Worm (Caenorhabditis elegans) whole organism, late embryonic: ENCODE measurements around the gene col-164.
A peak's percentile ranks its signal among the peaks of the same experiment; 100 is the strongest.

Source experiments
- F13H6.1 ChIP-seq: sonication (generic microtip); optimal IDR thresholded peaks from 2 replicates; lab custom pipeline; 2016; ENCODE audit warnings: missing genetic modification characterization, missing compliant biosample characterization
- K02D7.2 ChIP-seq: sonication (generic microtip); optimal IDR thresholded peaks from 2 replicates; lab custom pipeline; 2017; ENCODE audit warnings: mild to moderate bottlenecking, missing genetic modification characterization, missing compliant biosample characterization
- K09A11.1 ChIP-seq: sonication (generic microtip); optimal IDR thresholded peaks from 2 replicates; lab custom pipeline; 2017; ENCODE audit warnings: antibody characterized with exemption, mild to moderate bottlenecking, missing genetic modification characterization, missing compliant biosample characterization; ENCODE audit not compliant: insufficient read depth
- ahr-1 ChIP-seq: sonication (generic microtip); optimal IDR thresholded peaks from 2 replicates; lab custom pipeline; 2016; ENCODE audit warnings: missing genetic modification characterization, missing compliant biosample characterization
- ama-1 ChIP-seq: fragments of 150-350 bp; optimal IDR thresholded peaks from 2 replicates; lab custom pipeline; 2014
- ceh-18 ChIP-seq: sonication (generic microtip); optimal IDR thresholded peaks from 2 replicates; lab custom pipeline; 2016; ENCODE audit warnings: missing genetic modification characterization, missing compliant biosample characterization
- ceh-19 ChIP-seq: fragments of 200-800 bp; sonication (Bioruptor generic); optimal IDR thresholded peaks from 2 replicates; lab custom pipeline; 2018; ENCODE audit warnings: mild to moderate bottlenecking, missing genetic modification characterization, missing compliant biosample characterization
- ceh-2 ChIP-seq: sonication (generic microtip); optimal IDR thresholded peaks from 2 replicates; lab custom pipeline; 2016; ENCODE audit warnings: missing genotype, missing genetic modification characterization, missing compliant biosample characterization
- ceh-22 ChIP-seq: sonication (generic microtip); optimal IDR thresholded peaks from 2 replicates; lab custom pipeline; 2017; ENCODE audit warnings: missing biosample characterization, missing genetic modification characterization
- ceh-24 ChIP-seq: sonication (generic microtip); optimal IDR thresholded peaks from 2 replicates; lab custom pipeline; 2016; ENCODE audit warnings: mild to moderate bottlenecking, missing genetic modification characterization, missing compliant biosample characterization
- ceh-30 ChIP-seq: fragments of 150-350 bp; optimal IDR thresholded peaks from 2 replicates; lab custom pipeline; 2014; ENCODE audit warnings: missing biosample characterization, missing genetic modification characterization
- ceh-31 ChIP-seq: sonication (generic microtip); optimal IDR thresholded peaks from 2 replicates; lab custom pipeline; 2016; ENCODE audit warnings: missing genetic modification characterization, missing compliant biosample characterization
- ceh-34 ChIP-seq: sonication (generic microtip); optimal IDR thresholded peaks from 2 replicates; lab custom pipeline; 2016; ENCODE audit warnings: mild to moderate bottlenecking, missing genetic modification characterization, missing compliant biosample characterization
- ceh-45 ChIP-seq: fragments of 200-800 bp; sonication (Bioruptor generic); IDR thresholded peaks from 2 replicates; pipeline ENCODE4 v1.3.6; 2022; ENCODE audit warnings: missing genetic modification reagents, missing genetic modification characterization, missing compliant biosample characterization
- ceh-9 ChIP-seq: sonication (generic microtip); optimal IDR thresholded peaks from 2 replicates; lab custom pipeline; 2016; ENCODE audit warnings: mild to moderate bottlenecking, missing genetic modification characterization, inconsistent platforms, missing compliant biosample characterization
- che-1 ChIP-seq: sonication (generic microtip); optimal IDR thresholded peaks from 2 replicates; lab custom pipeline; 2016; ENCODE audit warnings: mild to moderate bottlenecking, missing genetic modification characterization, missing compliant biosample characterization
- dmd-4 ChIP-seq: sonication (generic microtip); optimal IDR thresholded peaks from 2 replicates; lab custom pipeline; 2016; ENCODE audit warnings: borderline replicate concordance, missing genetic modification characterization, missing compliant biosample characterization
- elt-2 ChIP-seq: sonication (generic microtip); optimal IDR thresholded peaks from 2 replicates; lab custom pipeline; 2016; ENCODE audit warnings: missing genetic modification reagents, missing genetic modification characterization, missing compliant biosample characterization
- elt-4 ChIP-seq: sonication (generic microtip); optimal IDR thresholded peaks from 2 replicates; lab custom pipeline; 2016; ENCODE audit warnings: missing genetic modification characterization, missing compliant biosample characterization
- ets-4 ChIP-seq: sonication (generic microtip); optimal IDR thresholded peaks from 2 replicates; lab custom pipeline; 2016; ENCODE audit warnings: missing genetic modification characterization, missing compliant biosample characterization
- fax-1 ChIP-seq: sonication (generic microtip); optimal IDR thresholded peaks from 2 replicates; lab custom pipeline; 2016; ENCODE audit warnings: missing genotype, missing genetic modification characterization, missing compliant biosample characterization
- fkh-10 ChIP-seq: fragments of 150-350 bp; optimal IDR thresholded peaks from 2 replicates; lab custom pipeline; 2014; ENCODE audit warnings: missing biosample characterization, missing genetic modification reagents, missing genetic modification characterization
- fkh-6 ChIP-seq: sonication (generic microtip); optimal IDR thresholded peaks from 2 replicates; lab custom pipeline; 2016; ENCODE audit warnings: missing genetic modification characterization, missing compliant biosample characterization
- gmeb-2 ChIP-seq: sonication (generic microtip); optimal IDR thresholded peaks from 2 replicates; lab custom pipeline; 2016; ENCODE audit warnings: missing genetic modification characterization, inconsistent platforms, missing compliant biosample characterization
- hlh-30 ChIP-seq: sonication (generic microtip); optimal IDR thresholded peaks from 2 replicates; lab custom pipeline; 2017; ENCODE audit warnings: antibody characterized with exemption, missing genetic modification characterization, missing compliant biosample characterization; ENCODE audit not compliant: insufficient read depth
- lin-11 ChIP-seq: fragments of 200-800 bp; sonication (Bioruptor generic); optimal IDR thresholded peaks from 2 replicates; lab custom pipeline; 2018; ENCODE audit warnings: mild to moderate bottlenecking, missing genetic modification characterization, missing compliant biosample characterization
- madf-2 ChIP-seq: sonication (generic microtip); optimal IDR thresholded peaks from 2 replicates; lab custom pipeline; 2017; ENCODE audit warnings: missing genetic modification characterization, missing compliant biosample characterization
- mec-3 ChIP-seq: sonication (generic microtip); optimal IDR thresholded peaks from 2 replicates; lab custom pipeline; 2016; ENCODE audit warnings: borderline replicate concordance, missing genetic modification characterization, missing compliant biosample characterization
- nfya-1 ChIP-seq: sonication (generic microtip); optimal IDR thresholded peaks from 2 replicates; lab custom pipeline; 2017; ENCODE audit warnings: missing genetic modification characterization, mild to moderate bottlenecking, missing compliant biosample characterization, antibody characterized with exemption, moderate library complexity
- odd-2 ChIP-seq: sonication (generic microtip); optimal IDR thresholded peaks from 2 replicates; lab custom pipeline; 2017; ENCODE audit warnings: antibody characterized with exemption, mild to moderate bottlenecking, missing genetic modification characterization, missing compliant biosample characterization
- pat-9 ChIP-seq: fragments of 200-800 bp; sonication (Bioruptor generic); optimal IDR thresholded peaks from 2 replicates; lab custom pipeline; 2018; ENCODE audit warnings: mild to moderate bottlenecking, missing genetic modification characterization, moderate library complexity, missing compliant biosample characterization
- pha-2 ChIP-seq: sonication (generic microtip); optimal IDR thresholded peaks from 2 replicates; lab custom pipeline; 2017; ENCODE audit warnings: mild to moderate bottlenecking, missing genetic modification characterization, missing compliant biosample characterization
- pha-4 ChIP-seq: fragments of 150-350 bp; optimal IDR thresholded peaks from 2 replicates; lab custom pipeline; 2018; ENCODE audit warnings: missing biosample characterization, missing genetic modification reagents, missing genetic modification characterization
- pqm-1 ChIP-seq: sonication (generic microtip); optimal IDR thresholded peaks from 2 replicates; lab custom pipeline; 2016; ENCODE audit warnings: missing genetic modification characterization, missing compliant biosample characterization
- pros-1 ChIP-seq: fragments of 150-350 bp; optimal IDR thresholded peaks from 2 replicates; lab custom pipeline; 2014; ENCODE audit warnings: missing biosample characterization, missing genetic modification reagents, missing genetic modification characterization
- ref-2 ChIP-seq: sonication (generic microtip); optimal IDR thresholded peaks from 2 replicates; lab custom pipeline; 2016; ENCODE audit warnings: missing genetic modification characterization, missing compliant biosample characterization
- sdc-2 ChIP-seq: sonication (generic microtip); optimal IDR thresholded peaks from 2 replicates; lab custom pipeline; 2016; ENCODE audit warnings: missing genotype, missing genetic modification characterization, missing compliant biosample characterization
- syd-9 ChIP-seq: sonication (generic microtip); optimal IDR thresholded peaks from 2 replicates; lab custom pipeline; 2016; ENCODE audit warnings: mild to moderate bottlenecking, missing genetic modification characterization, moderate library complexity, missing compliant biosample characterization
- tbx-2 ChIP-seq: sonication (generic microtip); optimal IDR thresholded peaks from 2 replicates; lab custom pipeline; 2016; ENCODE audit warnings: missing genetic modification characterization, missing compliant biosample characterization
- ttx-3 ChIP-seq: sonication (generic microtip); optimal IDR thresholded peaks from 2 replicates; lab custom pipeline; 2016; ENCODE audit warnings: missing genetic modification reagents, missing genetic modification characterization, missing compliant biosample characterization
- unc-3 ChIP-seq, 2 experiments: fragments of 200-800 bp in 1 of 2; sonication (Bioruptor generic) in 1 of 2; sonication (generic microtip) in 1 of 2; conservative IDR thresholded peaks in 1 of 2; optimal IDR thresholded peaks in 1 of 2; 2 replicates each; pipeline versions ENCODE4 v1.3.6 to Lab custom; 2016 to 2022; ENCODE audit warnings: missing compliant biosample characterization in 2 of 2, missing genetic modification characterization in 2 of 2, missing genetic modification reagents in 1 of 2
- unc-55 ChIP-seq: sonication (generic microtip); optimal IDR thresholded peaks from 2 replicates; lab custom pipeline; 2017; ENCODE audit warnings: missing biosample characterization, missing genetic modification reagents, missing genetic modification characterization
- zip-5 ChIP-seq: sonication (generic microtip); optimal IDR thresholded peaks from 2 replicates; lab custom pipeline; 2016; ENCODE audit warnings: missing genetic modification characterization, missing compliant biosample characterization
- ztf-16 ChIP-seq: sonication (generic microtip); optimal IDR thresholded peaks from 2 replicates; lab custom pipeline; 2017; ENCODE audit warnings: missing genetic modification characterization, missing compliant biosample characterization

The col-164 gene

ce11 chrX:2064730-2065129 lies 28.5 kb upstream of the col-164 start, which contains the start of gene F49H12.7:
F49H12.7 (plus strand) TSS chrX:2065030.
- TF ChIP-seq ceh-24 (tag; lab: Kevin White, UChicago), result no peak
- no peak for TF ChIP-seq fax-1
- TF ChIP-seq fkh-10, result no peak
- TF ChIP-seq odd-2 (tag; lab: Kevin White, UChicago), result no peak
- no peak for TF ChIP-seq unc-55
- TF ChIP-seq, all 69 proteins: peak for 0

DNA sequence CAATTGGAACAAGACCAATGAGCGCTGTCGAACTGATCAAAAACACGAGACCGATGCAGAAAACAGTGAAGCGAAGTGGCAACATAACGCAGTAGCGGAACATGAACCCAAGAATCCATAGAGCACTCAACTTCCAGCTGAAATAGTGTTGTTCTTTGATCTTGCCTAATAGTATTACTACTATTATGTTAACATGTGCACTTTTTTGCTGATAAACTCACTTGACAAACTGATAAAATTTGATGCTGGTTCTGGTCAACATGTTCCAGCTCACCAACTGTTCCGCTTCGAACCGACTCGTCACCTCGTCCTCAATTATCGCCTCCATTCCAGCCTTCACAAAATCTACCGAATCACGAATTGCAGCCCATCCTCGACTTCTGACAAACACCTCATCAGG lies 25.0 kb upstream of the col-164 start:
- TF ChIP-seq elt-2 (tag; lab: Kevin White, UChicago) (peak; percentile 1), pqm-1 (tag; lab: Kevin White, UChicago) (no peak)

DNA sequence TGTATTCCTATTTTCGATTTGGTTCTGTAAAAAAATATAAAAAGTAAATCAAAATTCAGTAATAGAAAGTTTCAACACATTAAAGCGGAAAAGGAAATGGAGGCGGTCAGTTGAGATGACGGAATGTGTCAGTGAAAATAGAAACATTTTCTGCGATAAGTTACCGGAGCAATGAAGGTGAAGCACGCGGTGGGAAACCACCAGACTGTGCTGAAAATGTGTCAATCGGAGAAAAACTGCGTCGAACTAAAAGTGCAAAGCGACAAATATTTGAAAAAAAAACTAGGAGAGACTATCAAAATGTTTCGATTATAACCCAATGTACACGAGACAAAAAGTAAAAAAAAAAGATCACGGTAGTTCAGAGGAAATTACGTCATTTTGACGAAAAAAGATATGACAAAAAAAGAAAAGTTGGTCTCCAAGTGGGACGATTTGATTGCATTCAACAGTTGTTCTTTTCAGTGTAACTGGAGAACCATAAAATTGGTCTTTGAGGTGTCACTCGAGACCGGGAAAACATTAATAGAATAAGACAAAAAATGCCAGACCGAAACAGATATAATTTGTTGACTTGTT lies 22.8 kb upstream of the col-164 start, which contains the start of gene acl-4:
acl-4 (minus strand) TSS at position 27 of the 579 bp plus-strand sequence.
- no peak for TF ChIP-seq lin-11 (tag; lab: Kevin White, UChicago)

DNA sequence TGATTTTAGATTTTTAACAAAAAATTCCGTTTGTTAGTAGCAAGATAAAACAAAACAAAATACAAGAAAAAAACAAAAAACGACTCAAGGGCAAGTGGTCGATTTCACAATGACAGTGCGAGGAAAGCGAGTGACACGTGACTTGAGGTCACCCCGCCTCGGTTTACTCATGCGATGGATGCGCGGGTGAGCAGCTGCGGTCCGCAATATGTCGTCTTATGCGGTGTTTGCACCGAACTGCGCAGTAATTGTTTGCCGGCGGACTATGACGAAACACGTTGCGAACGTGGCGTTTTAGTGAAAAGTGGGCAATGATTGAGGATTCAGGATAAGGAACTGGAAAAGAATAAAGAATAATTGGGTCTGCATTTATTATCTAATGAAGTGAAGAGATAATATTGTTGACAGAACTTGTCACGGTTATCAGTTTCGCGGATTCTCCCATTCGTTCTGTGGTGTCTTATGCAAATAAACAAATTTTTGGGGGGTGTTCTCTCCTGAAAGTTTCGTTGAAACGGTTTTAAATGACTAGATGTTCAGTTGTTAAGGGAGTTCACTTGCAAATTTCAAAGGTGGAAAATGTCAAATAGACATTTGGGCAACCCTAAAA lies 21.8 kb upstream of the col-164 start:
- TF ChIP-seq sdc-2 (tag; lab: Kevin White, UChicago) (peak; percentile 71), madf-2 (tag; lab: Kevin White, UChicago) (no peak), K02D7.2 (no peak), ceh-9 (tag; lab: Kevin White, UChicago) (no peak), K09A11.1 (tag; lab: Kevin White, UChicago) (no peak), ceh-45 (GFP tag; lab: Robert Waterston, UW) (no peak), dmd-4 (tag; lab: Kevin White, UChicago) (no peak), lin-11 (tag; lab: Kevin White, UChicago) (no peak), ceh-34 (tag; lab: Kevin White, UChicago) (peak; percentile 31), syd-9 (tag; lab: Kevin White, UChicago) (no peak), elt-4 (tag; lab: Kevin White, UChicago) (no peak), unc-3 (GFP tag; conservative IDR thresholded peaks at IDR 0.05; lab: Robert Waterston, UW) (no peak), unc-3 (tag; optimal IDR thresholded peaks at IDR 0.05; lab: Kevin White, UChicago) (no peak), tbx-2 (tag; lab: Kevin White, UChicago) (peak; percentile 56), ref-2 (no peak), gmeb-2 (tag; lab: Kevin White, UChicago) (no peak), ceh-18 (tag; lab: Kevin White, UChicago) (peak; percentile 43), odd-2 (tag; lab: Kevin White, UChicago) (no peak), che-1 (no peak), hlh-30 (peak; percentile 96), pat-9 (no peak), pros-1 (tag; lab: Kevin White, UChicago) (no peak), ceh-22 (no peak), ceh-30 (no peak), ceh-2 (no peak), fkh-10 (no peak), pha-2 (tag; lab: Kevin White, UChicago) (no peak), ets-4 (no peak), pha-4 (tag; lab: Kevin White, UChicago) (no peak), F13H6.1 (no peak), mec-3 (tag; lab: Kevin White, UChicago) (no peak), ceh-31 (peak; percentile 55), fkh-6 (tag; lab: Kevin White, UChicago) (no peak), ztf-16 (tag; lab: Kevin White, UChicago) (no peak), ceh-19 (GFP tag; lab: Kevin White, UChicago) (no peak), nfya-1 (tag; lab: Kevin White, UChicago) (peak; percentile 26), ttx-3 (no peak), ceh-24 (tag; lab: Kevin White, UChicago) (no peak), ahr-1 (no peak), ama-1 (lab: Kevin White, UChicago) (no peak), zip-5 (tag; lab: Kevin White, UChicago) (no peak), elt-2 (tag; lab: Kevin White, UChicago) (peak; percentile 81)
